Fruit fly (Drosophila melanogaster): ENCODE data around the gene Nuf2.

The Nuf2 gene

dm6 chr2L:7104195-7104971, 38.7 kb upstream of the Nuf2 start (continued):
- TF ChIP-seq repo (GFP tag; optimal IDR thresholded peaks at IDR 0.05) (no peak), en (GFP tag; optimal IDR thresholded peaks at IDR 0.05) (no peak), CG11504 (tag; optimal IDR thresholded peaks at IDR 0.05) (peak; percentile 28), ash1 (GFP tag; optimal IDR thresholded peaks at IDR 0.05) (no peak), pum (GFP tag; optimal IDR thresholded peaks at IDR 0.05) (no peak), CG8924 (tag; optimal IDR thresholded peaks at IDR 0.05) (no peak), CG10979 (tag; optimal IDR thresholded peaks at IDR 0.05) (peak; percentile 1), aop (GFP tag; IDR thresholded peaks at IDR 0.05) (no peak), Blimp-1 (GFP tag; optimal IDR thresholded peaks at IDR 0.05) (peak; percentile 5), CG31365 (tag; optimal IDR thresholded peaks at IDR 0.05) (no peak), Meics (GFP tag; optimal IDR thresholded peaks at IDR 0.05) (no peak), ro (GFP tag; IDR thresholded peaks at IDR 0.05) (no peak), CG15073 (GFP tag; optimal IDR thresholded peaks at IDR 0.05) (no peak), ap (GFP tag; IDR thresholded peaks at IDR 0.05) (0 out of 2 replicates have a peak, but pooled peaks have one; percentile 12), CG34376 (GFP tag; optimal IDR thresholded peaks at IDR 0.05) (no peak), CG15269 (tag; optimal IDR thresholded peaks at IDR 0.05) (no peak), trh (GFP tag; optimal IDR thresholded peaks at IDR 0.05) (no peak), emc (GFP tag; optimal IDR thresholded peaks at IDR 0.05) (no peak), CG31441 (GFP tag; IDR thresholded peaks at IDR 0.05) (0 out of 2 replicates have a peak, but pooled peaks have one; percentile 28), CG4404 (GFP tag; IDR thresholded peaks at IDR 0.05) (no peak), Lpt (GFP tag; optimal IDR thresholded peaks at IDR 0.05) (no peak), CG6272 (GFP tag; IDR thresholded peaks at IDR 0.05) (no peak), CG14860 (GFP tag; IDR thresholded peaks at IDR 0.05; ENCODE audit: partially characterized antibody) (no peak), zf30C (GFP tag; optimal IDR thresholded peaks at IDR 0.05) (peak; percentile 2), CG11398 (GFP tag; optimal IDR thresholded peaks at IDR 0.05) (no peak), toy (GFP tag; IDR thresholded peaks at IDR 0.05) (no peak), tup (GFP tag; optimal IDR thresholded peaks at IDR 0.05) (no peak), wdn (GFP tag; IDR thresholded peaks at IDR 0.05) (no peak), maf-S (GFP tag; optimal IDR thresholded peaks at IDR 0.05) (no peak), CG17829 (tag; optimal IDR thresholded peaks at IDR 0.05) (peak; percentile 11), Poxn (GFP tag; IDR thresholded peaks at IDR 0.05) (no peak), Sox102F (GFP tag; optimal IDR thresholded peaks at IDR 0.05) (peak; percentile 5), CG10267 (tag; optimal IDR thresholded peaks at IDR 0.05) (peak; percentile 4), HHEX (GFP tag; optimal IDR thresholded peaks at IDR 0.05) (no peak), Atf6 (GFP tag; IDR thresholded peaks at IDR 0.05) (no peak), CG15011 (GFP tag; optimal IDR thresholded peaks at IDR 0.05) (no peak), CG9817 (tag; optimal IDR thresholded peaks at IDR 0.05) (no peak), CG18262 (tag; optimal IDR thresholded peaks at IDR 0.05) (peak; percentile 30), NK7.1 (GFP tag; optimal IDR thresholded peaks at IDR 0.05) (no peak), row (GFP tag; IDR thresholded peaks at IDR 0.05) (0 out of 3 replicates have a peak, but pooled peaks have one; percentile 6), gem (tag; optimal IDR thresholded peaks at IDR 0.05) (peak; percentile 39), croc (GFP tag; conservative IDR thresholded peaks at IDR 0.05) (no peak), E2f1 (GFP tag; IDR thresholded peaks at IDR 0.05) (no peak), lbe (GFP tag; optimal IDR thresholded peaks at IDR 0.05) (peak; percentile 43), nom (GFP tag; optimal IDR thresholded peaks at IDR 0.05) (peak; percentile 60), crol (GFP tag; IDR thresholded peaks at IDR 0.05) (peak; percentile 48; the same call in 1 of the 2 replicates), CG3847 (GFP tag; IDR thresholded peaks at IDR 0.05) (no peak), Chrac-16 (GFP tag; optimal IDR thresholded peaks at IDR 0.05) (no peak)

Measured in whole organism, embryonic.